Fruit fly (Drosophila melanogaster) whole organism, embryonic: ENCODE measurements around the gene CG13653.

Source experiments
- CG10209 ChIP-seq: fragments of 200-800 bp; sonication (Bioruptor generic); optimal IDR thresholded peaks from 3 replicates; lab custom pipeline; 2017; ENCODE audit warnings: missing biosample characterization, mild to moderate bottlenecking, missing genetic modification characterization, missing genetic modification reagents
- CG10431 ChIP-seq: fragments of 200-800 bp; sonication (Bioruptor generic); optimal IDR thresholded peaks from 3 replicates; lab custom pipeline; 2018; ENCODE audit warnings: missing biosample characterization, mild to moderate bottlenecking, missing genetic modification characterization
- CG11247 ChIP-seq: fragments of 200-800 bp; sonication (Bioruptor generic); IDR thresholded peaks from 2 replicates; pipeline ENCODE4 v1.3.6; 2022; ENCODE audit warnings: missing biosample characterization, missing genetic modification characterization
- CG1529 ChIP-seq: fragments of 200-800 bp; sonication (Bioruptor generic); optimal IDR thresholded peaks from 3 replicates; lab custom pipeline; 2018; ENCODE audit warnings: missing biosample characterization, missing genetic modification characterization
- CG15514 ChIP-seq: fragments of 200-800 bp; sonication (Bioruptor generic); optimal IDR thresholded peaks from 3 replicates; lab custom pipeline; 2017; ENCODE audit warnings: missing biosample characterization, missing genetic modification characterization, mild to moderate bottlenecking, moderate library complexity, missing genetic modification reagents
- CG1602 ChIP-seq: fragments of 200-800 bp; sonication (Bioruptor generic); optimal IDR thresholded peaks from 3 replicates; lab custom pipeline; 2016; ENCODE audit warnings: missing biosample characterization, missing genetic modification characterization
- CG2199 ChIP-seq: fragments of 200-800 bp; sonication (Bioruptor generic); IDR thresholded peaks from 3 replicates; pipeline ENCODE4 v1.3.6; 2022; ENCODE audit warnings: missing biosample characterization, missing genetic modification characterization
- CG34376 ChIP-seq: fragments of 200-800 bp; sonication (Bioruptor generic); optimal IDR thresholded peaks from 2 replicates; lab custom pipeline; 2018; ENCODE audit warnings: missing biosample characterization, mild to moderate bottlenecking, missing genetic modification characterization
- CG3838 ChIP-seq: fragments of 200-800 bp; sonication (Bioruptor generic); optimal IDR thresholded peaks from 3 replicates; lab custom pipeline; 2016; ENCODE audit warnings: missing biosample characterization, missing genetic modification characterization
- CG6175 ChIP-seq: fragments of 200-800 bp; sonication (Bioruptor generic); IDR thresholded peaks from 3 replicates; pipeline ENCODE4 v1.3.6; 2022; ENCODE audit warnings: missing biosample characterization, missing genetic modification characterization
- CG8478 ChIP-seq: fragments of >200 bp; optimal IDR thresholded peaks from 2 replicates; lab custom pipeline; 2018
- CG9437 ChIP-seq: fragments of 200-800 bp; sonication (Bioruptor generic); optimal IDR thresholded peaks from 2 replicates; lab custom pipeline; 2018; ENCODE audit warnings: missing biosample characterization, mild to moderate bottlenecking, missing genetic modification characterization
- CG9797 ChIP-seq: fragments of 200-800 bp; sonication (Bioruptor generic); optimal IDR thresholded peaks from 3 replicates; lab custom pipeline; 2018; ENCODE audit warnings: missing biosample characterization, mild to moderate bottlenecking, missing genetic modification characterization
- CTCF ChIP-seq: fragments of 200-800 bp; sonication (Bioruptor generic); optimal IDR thresholded peaks from 2 replicates; lab custom pipeline; 2017; ENCODE audit warnings: missing biosample characterization, mild to moderate bottlenecking, missing genetic modification characterization, moderate library complexity
- CrebB ChIP-seq: fragments of 200-800 bp; sonication (Bioruptor generic); optimal IDR thresholded peaks from 3 replicates; lab custom pipeline; 2018; ENCODE audit warnings: missing biosample characterization, mild to moderate bottlenecking, missing genetic modification characterization
- Deaf1 ChIP-seq: fragments of 200-800 bp; optimal IDR thresholded peaks from 3 replicates; lab custom pipeline; 2019; ENCODE audit warnings: missing biosample characterization, mild to moderate bottlenecking, missing genetic modification characterization, moderate library complexity
- Doc2 ChIP-seq: fragments of 200-800 bp; sonication (Bioruptor generic); IDR thresholded peaks from 2 replicates; pipeline ENCODE4 v1.3.6; 2022; ENCODE audit warnings: missing biosample characterization, missing genetic modification characterization
- Eip74EF ChIP-seq, 2 experiments: fragments of 200-800 bp in 1 of 2; fragments of >200 bp in 1 of 2; sonication (Bioruptor generic) in 1 of 2; optimal IDR thresholded peaks; 2 replicates each; lab custom pipeline; 2017 to 2019; ENCODE audit warnings: missing biosample characterization in 2 of 2, missing genetic modification characterization in 2 of 2, mild to moderate bottlenecking in 1 of 2, moderate library complexity in 1 of 2
- Elba2 ChIP-seq: fragments of 200-800 bp; sonication (Bioruptor generic); optimal IDR thresholded peaks from 3 replicates; lab custom pipeline; 2016; ENCODE audit warnings: missing biosample characterization, missing genetic modification characterization
- Hr78 ChIP-seq, 2 experiments: fragments of 200-800 bp in 1 of 2; fragments of >200 bp in 1 of 2; sonication (Bioruptor generic) in 1 of 2; optimal IDR thresholded peaks; 2 replicates each; lab custom pipeline; 2017 to 2019; ENCODE audit warnings: missing biosample characterization in 2 of 2, missing genetic modification characterization in 2 of 2, mild to moderate bottlenecking in 1 of 2, moderate library complexity in 1 of 2
- Lpt ChIP-seq: fragments of >200 bp; optimal IDR thresholded peaks from 2 replicates; lab custom pipeline; 2018; ENCODE audit warnings: missing biosample characterization, missing genetic modification characterization
- MTF-1 ChIP-seq: fragments of 200-800 bp; sonication (Bioruptor generic); optimal IDR thresholded peaks from 2 replicates; lab custom pipeline; 2018; ENCODE audit warnings: missing biosample characterization, mild to moderate bottlenecking, missing genetic modification characterization, borderline replicate concordance
- Mes4 ChIP-seq: fragments of 200-800 bp; sonication (Bioruptor generic); optimal IDR thresholded peaks from 2 replicates; lab custom pipeline; 2016; ENCODE audit warnings: missing biosample characterization, missing genetic modification characterization
- Myb ChIP-seq: fragments of 200-800 bp; sonication (Bioruptor generic); optimal IDR thresholded peaks from 2 replicates; lab custom pipeline; 2016; ENCODE audit warnings: missing biosample characterization, missing genetic modification characterization
- Nf-YC ChIP-seq: fragments of 200-800 bp; optimal IDR thresholded peaks from 3 replicates; lab custom pipeline; 2019; ENCODE audit warnings: missing biosample characterization, mild to moderate bottlenecking, missing genetic modification characterization, moderate library complexity
- Pdp1 ChIP-seq, 2 experiments: fragments of 200-800 bp; sonication (Bioruptor generic); optimal IDR thresholded peaks; 3 replicates each; lab custom pipeline; 2016; ENCODE audit warnings: missing biosample characterization in 2 of 2, missing genetic modification characterization in 2 of 2, mild to moderate bottlenecking in 1 of 2, moderate library complexity in 1 of 2
- Ptx1 ChIP-seq: fragments of 200-800 bp; sonication (Bioruptor generic); IDR thresholded peaks from 2 replicates; pipeline ENCODE4 v1.3.6; 2022; ENCODE audit warnings: missing biosample characterization, missing genetic modification characterization
- Usf ChIP-seq: fragments of 200-800 bp; sonication (Bioruptor generic); optimal IDR thresholded peaks from 2 replicates; lab custom pipeline; 2017; ENCODE audit warnings: missing genotype, missing biosample characterization, missing genetic modification characterization
- cato ChIP-seq: fragments of 200-800 bp; sonication (Bioruptor generic); optimal IDR thresholded peaks from 2 replicates; lab custom pipeline; 2016; ENCODE audit warnings: missing biosample characterization, missing genetic modification characterization, borderline replicate concordance
- chinmo ChIP-seq: fragments of 200-800 bp; sonication (Bioruptor generic); IDR thresholded peaks from 4 replicates; pipeline ENCODE4 v1.3.6; 2022; ENCODE audit warnings: missing biosample characterization, missing genetic modification characterization; ENCODE audit not compliant: partially characterized antibody
- chm ChIP-seq: fragments of 200-800 bp; sonication (Bioruptor generic); IDR thresholded peaks from 2 replicates; pipeline ENCODE4 v1.3.6; 2022; ENCODE audit warnings: missing biosample characterization, missing genetic modification characterization
- dysf ChIP-seq: fragments of 200-800 bp; sonication (Bioruptor generic); IDR thresholded peaks from 3 replicates; pipeline ENCODE4 v1.3.6; 2022; ENCODE audit warnings: missing biosample characterization, missing genetic modification characterization
- eve ChIP-seq, 2 experiments: fragments of >200 bp; optimal IDR thresholded peaks; 2 replicates each; lab custom pipeline; 2017; ENCODE audit warnings: missing biosample characterization in 2 of 2, missing genetic modification characterization in 2 of 2
- exex ChIP-seq: fragments of 200-800 bp; sonication (Bioruptor generic); optimal IDR thresholded peaks from 4 replicates; lab custom pipeline; 2018; ENCODE audit warnings: missing biosample characterization, mild to moderate bottlenecking, missing genetic modification characterization, moderate library complexity
- grn ChIP-seq: fragments of 200-800 bp; sonication (Bioruptor generic); optimal IDR thresholded peaks from 3 replicates; lab custom pipeline; 2017; ENCODE audit warnings: missing biosample characterization, missing genetic modification characterization
- her ChIP-seq: fragments of 200-800 bp; sonication (Bioruptor generic); optimal IDR thresholded peaks from 2 replicates; lab custom pipeline; 2016; ENCODE audit warnings: missing biosample characterization, missing genetic modification characterization
- kni ChIP-seq: fragments of 200-800 bp; sonication (Bioruptor generic); optimal IDR thresholded peaks from 3 replicates; lab custom pipeline; 2017; ENCODE audit warnings: mild to moderate bottlenecking, missing biosample characterization, missing genetic modification reagents, missing genetic modification characterization
- mirr ChIP-seq: fragments of 200-800 bp; sonication (Bioruptor generic); optimal IDR thresholded peaks from 3 replicates; lab custom pipeline; 2018; ENCODE audit warnings: missing biosample characterization, mild to moderate bottlenecking, missing genetic modification characterization
- otp ChIP-seq: fragments of 200-800 bp; sonication (Bioruptor generic); IDR thresholded peaks from 3 replicates; pipeline ENCODE4, ENCODE4 v1.3.6; 2022; ENCODE audit warnings: missing biosample characterization, missing genetic modification characterization
- pan ChIP-seq, 4 experiments: fragments of >200 bp in 3 of 4; fragments of 200-800 bp in 1 of 4; sonication (Bioruptor generic) in 1 of 4; optimal IDR thresholded peaks in 3 of 4; IDR thresholded peaks in 1 of 4; 2 replicates each; pipeline versions ENCODE4 v1.3.6 to Lab custom; 2017 to 2022; ENCODE audit warnings: missing biosample characterization in 2 of 4, missing genetic modification characterization in 2 of 4, mixed read lengths in 1 of 4
- pros ChIP-seq: fragments of 200-800 bp; sonication (Bioruptor generic); optimal IDR thresholded peaks from 3 replicates; lab custom pipeline; 2019; ENCODE audit warnings: missing biosample characterization, mild to moderate bottlenecking, missing genetic modification characterization, moderate library complexity
- psq ChIP-seq: fragments of 200-800 bp; sonication (Bioruptor generic); optimal IDR thresholded peaks from 2 replicates; lab custom pipeline; 2017; ENCODE audit warnings: missing biosample characterization, missing genetic modification characterization
- sr ChIP-seq: fragments of 200-800 bp; sonication (Bioruptor generic); IDR thresholded peaks from 3 replicates; pipeline ENCODE4 v1.3.6; 2022; ENCODE audit warnings: missing biosample characterization, missing genetic modification characterization
- sug ChIP-seq: fragments of 200-800 bp; optimal IDR thresholded peaks from 2 replicates; lab custom pipeline; 2019; ENCODE audit warnings: missing biosample characterization, mild to moderate bottlenecking, missing genetic modification characterization, moderate library complexity
- tap ChIP-seq: fragments of 200-800 bp; optimal IDR thresholded peaks from 3 replicates; lab custom pipeline; 2019; ENCODE audit warnings: missing biosample characterization, mild to moderate bottlenecking, missing genetic modification characterization, moderate library complexity
- toy ChIP-seq: fragments of 200-800 bp; sonication (Bioruptor generic); IDR thresholded peaks from 2 replicates; pipeline ENCODE4 v1.3.6; 2022; ENCODE audit warnings: missing biosample characterization, missing genetic modification characterization
- ttk ChIP-seq: fragments of 200-800 bp; sonication (Bioruptor generic); IDR thresholded peaks from 2 replicates; pipeline ENCODE4 v2.1.2; 2022; ENCODE audit warnings: missing biosample characterization, missing genetic modification characterization
- z ChIP-seq: fragments of 200-800 bp; sonication (Bioruptor generic); IDR thresholded peaks from 3 replicates; pipeline ENCODE4 v1.3.6; 2022; ENCODE audit warnings: missing biosample characterization, missing genetic modification characterization

CG13653 gene

dm6 chr3R:25208767-25209075 is 13.4 kb downstream of the CG13653 start (continued):
- TF ChIP-seq CG9797 (GFP tag; lab: Kevin White, UChicago) (no peak), pros (GFP tag; lab: Kevin White, UChicago) (peak; percentile 29), CG11247 (GFP tag; lab: Robert Waterston, UW) (peak; percentile 25; the same call in 1 of the 2 replicates), otp (GFP tag; lab: Robert Waterston, UW) (0 out of 3 replicates have a peak, but pooled peaks have one; percentile 9), Myb (GFP tag; lab: Kevin White, UChicago) (no peak), kni (GFP tag; lab: Kevin White, UChicago) (no peak)
- TF ChIP-seq, all 482 proteins: peak for 14

- TF ChIP-seq Deaf1 (peak; percentile 81), exex (peak; percentile 14), grn (GFP tag; lab: Kevin White, UChicago) (peak; percentile 56), CG34376 (GFP tag; lab: Kevin White, UChicago) (peak; percentile 18), CG1602 (GFP tag; lab: Kevin White, UChicago) (no peak), CG15514 (GFP tag; lab: Kevin White, UChicago) (peak; percentile 6), CG10431 (no peak), eve (GFP tag; optimal IDR thresholded peaks at IDR 0.05; lab: Kevin White, UChicago) (peak in 1 of 2 experiments; percentile 43), z (GFP tag; lab: Robert Waterston, UW) (peak; percentile 91), sug (tag; lab: Kevin White, UChicago) (peak; percentile 31), Hr78 (GFP tag; optimal IDR thresholded peaks at IDR 0.05; lab: Kevin White, UChicago) (peak in 1 of 2 experiments; percentile 80), mirr (GFP tag; lab: Kevin White, UChicago) (peak; percentile 24), CG8478 (no peak), chinmo (GFP tag; lab: Robert Waterston, UW) (0 out of 4 replicates have a peak, but pooled peaks have one; percentile 42)
Measured at dm6 chr3R:25209207-25209606, 13.9 kb downstream of the CG13653 start.

- peak; percentile 35; the same call in 1 of the 3 replicates for TF ChIP-seq CG6175 (GFP tag; lab: Robert Waterston, UW)
- TF ChIP-seq MTF-1 (GFP tag; lab: Kevin White, UChicago), result no peak
- TF ChIP-seq Lpt (GFP tag; lab: Kevin White, UChicago), result no peak
- peak; percentile 77 for TF ChIP-seq CG9437 (GFP tag; lab: Kevin White, UChicago)
- no peak for TF ChIP-seq CrebB
- TF ChIP-seq her (GFP tag; lab: Kevin White, UChicago), result no peak
- no peak for TF ChIP-seq Usf (GFP tag; lab: Kevin White, UChicago)
- TF ChIP-seq dysf (GFP tag; lab: Robert Waterston, UW), result peak; percentile 45; the same call in 1 of the 3 replicates
- TF ChIP-seq CTCF (GFP tag; lab: Kevin White, UChicago), result no peak
- no peak for TF ChIP-seq Doc2 (GFP tag; lab: Robert Waterston, UW)
- no peak for TF ChIP-seq chm
- peak; percentile 5 for TF ChIP-seq Nf-YC (tag; lab: Kevin White, UChicago)
- no peak for TF ChIP-seq CG10209
- TF ChIP-seq tap (tag; lab: Kevin White, UChicago), result no peak
- peak in 1 of 2 experiments; percentile 88 for TF ChIP-seq Pdp1 (GFP tag; optimal IDR thresholded peaks at IDR 0.05; lab: Kevin White, UChicago)
- TF ChIP-seq CG10431, result no peak
- no peak for TF ChIP-seq sr (GFP tag; lab: Robert Waterston, UW)
- no peak for TF ChIP-seq toy
- no peak for TF ChIP-seq CG1529 (GFP tag; lab: Kevin White, UChicago)
- TF ChIP-seq cato (GFP tag; lab: Kevin White, UChicago), result no peak
- peak; percentile 38 for TF ChIP-seq CG15514 (GFP tag; lab: Kevin White, UChicago)
- no peak for TF ChIP-seq ttk (GFP tag; lab: Robert Waterston, UW)
- no peak for TF ChIP-seq Eip74EF (GFP tag; optimal IDR thresholded peaks at IDR 0.05; lab: Kevin White, UChicago)
- TF ChIP-seq Mes4 (GFP tag; lab: Kevin White, UChicago), result no peak
- TF ChIP-seq psq (GFP tag; lab: Kevin White, UChicago), result no peak
- TF ChIP-seq Elba2, result no peak
- TF ChIP-seq CG2199 (GFP tag; lab: Robert Waterston, UW), result 0 out of 3 replicates have a peak, but pooled peaks have one; percentile 48
- no peak for TF ChIP-seq CG3838 (GFP tag; lab: Kevin White, UChicago)
- TF ChIP-seq pan (optimal IDR thresholded peaks at IDR 0.05; lab: Kevin White, UChicago), result no peak
- TF ChIP-seq pan (GFP tag; optimal IDR thresholded peaks at IDR 0.05 in 1 of 2, IDR thresholded peaks at IDR 0.05 in 1 of 2), result peak in 1 of 2 experiments; percentile 53
- peak; percentile 66 for TF ChIP-seq Ptx1
Measured at dm6 chr3R:25215123-25215522, 19.8 kb downstream of the CG13653 start, which contains the start of gene Saysd1. TSS of gene Saysd1 (minus strand) at chr3R:25215188.
